Fruit fly (Drosophila melanogaster): ENCODE data around the gene CG4553.

CG4553 gene

dm6 chr3R:25472635-25473552 lies 3.8 kb downstream of the CG4553 start, which contains the start of the genes Fur1 and Vps33B (continued):
- TF ChIP-seq stc (GFP tag; IDR thresholded peaks at IDR 0.05) (peak; percentile 93), CG1024 (GFP tag; IDR thresholded peaks at IDR 0.05) (peak; percentile 81), kni (GFP tag; optimal IDR thresholded peaks at IDR 0.05) (peak; percentile 92), CG18619 (GFP tag; optimal IDR thresholded peaks at IDR 0.05) (peak; percentile 96), ap (GFP tag; IDR thresholded peaks at IDR 0.05) (peak; percentile 85), NC2α (GFP tag; optimal IDR thresholded peaks at IDR 0.05) (peak; percentile 98), Lhr (GFP tag; optimal IDR thresholded peaks at IDR 0.05) (peak; percentile 94), CG10209 (GFP tag; optimal IDR thresholded peaks at IDR 0.05) (peak; percentile 97), CG9932 (GFP tag; IDR thresholded peaks at IDR 0.05) (peak; percentile 97), sens-2 (GFP tag; IDR thresholded peaks at IDR 0.05) (peak; percentile 84), gce (GFP tag; IDR thresholded peaks at IDR 0.05) (peak; percentile 87), gro (GFP tag; optimal IDR thresholded peaks at IDR 0.05) (peak; percentile 97), HLH3B (GFP tag; IDR thresholded peaks at IDR 0.05) (peak; percentile 95), PHDP (tag; optimal IDR thresholded peaks at IDR 0.05) (peak; percentile 96), CG8944 (GFP tag; optimal IDR thresholded peaks at IDR 0.05) (peak; percentile 98), seq (GFP tag; IDR thresholded peaks at IDR 0.05) (peak; percentile 93), btn (GFP tag; optimal IDR thresholded peaks at IDR 0.05) (peak; percentile 97), danr (GFP tag; IDR thresholded peaks at IDR 0.05) (peak; percentile 86), Rx (GFP tag; IDR thresholded peaks at IDR 0.05) (peak; percentile 89), Gsc (GFP tag; IDR thresholded peaks at IDR 0.05) (no peak; the same call in 1 of the 2 replicates), Asciz (GFP tag; optimal IDR thresholded peaks at IDR 0.05) (peak; percentile 90), CG10274 (GFP tag; optimal IDR thresholded peaks at IDR 0.05) (peak; percentile 89), onecut (GFP tag; IDR thresholded peaks at IDR 0.05) (peak; percentile 86), CG9437 (GFP tag; optimal IDR thresholded peaks at IDR 0.05) (peak; percentile 94), CG9817 (tag; optimal IDR thresholded peaks at IDR 0.05) (peak; percentile 96), Vsx1 (GFP tag; optimal IDR thresholded peaks at IDR 0.05) (peak; percentile 92), CG30403 (GFP tag; optimal IDR thresholded peaks at IDR 0.05) (peak; percentile 99), CG14710 (tag; optimal IDR thresholded peaks at IDR 0.05) (peak; percentile 97), lola (GFP tag; optimal IDR thresholded peaks at IDR 0.05) (peak in 1 of 3 experiments; percentile 97), dysf (GFP tag; IDR thresholded peaks at IDR 0.05) (peak; percentile 95), CG8089 (GFP tag; optimal IDR thresholded peaks at IDR 0.05) (peak; percentile 98), ranshi (GFP tag; IDR thresholded peaks at IDR 0.05) (peak; percentile 92), usp (GFP tag; optimal IDR thresholded peaks at IDR 0.05) (no peak), CG17359 (tag; optimal IDR thresholded peaks at IDR 0.05) (peak; percentile 95), grn (GFP tag; optimal IDR thresholded peaks at IDR 0.05) (peak; percentile 83), Dref (GFP tag; IDR thresholded peaks at IDR 0.05) (no peak), CG13296 (GFP tag; optimal IDR thresholded peaks at IDR 0.05) (peak; percentile 96), Atf6 (GFP tag; IDR thresholded peaks at IDR 0.05) (peak; percentile 96), ara (GFP tag; IDR thresholded peaks at IDR 0.05) (peak; percentile 91), disco-r (GFP tag; optimal IDR thresholded peaks at IDR 0.05) (peak; percentile 94), CG3065 (GFP tag; optimal IDR thresholded peaks at IDR 0.05) (peak; percentile 95), pho (GFP tag; optimal IDR thresholded peaks at IDR 0.05) (peak; percentile 99), z (GFP tag; IDR thresholded peaks at IDR 0.05) (peak; percentile 42; the same call in 1 of the 3 replicates), Opbp (GFP tag; IDR thresholded peaks at IDR 0.05; ENCODE audit: partially characterized antibody) (peak; percentile 78), tgo (GFP tag; IDR thresholded peaks at IDR 0.05) (peak; percentile 95), kay (GFP tag; optimal IDR thresholded peaks at IDR 0.05) (peak; percentile 97), toy (GFP tag; IDR thresholded peaks at IDR 0.05) (peak; percentile 69), CG11398 (GFP tag; optimal IDR thresholded peaks at IDR 0.05) (peak; percentile 97), CG9727 (GFP tag; optimal IDR thresholded peaks at IDR 0.05) (peak; percentile 99)

Data from whole organism, embryonic.